Worm (Caenorhabditis elegans) whole organism, L4 larva: ENCODE measurements around the gene cnnm-5.

Experiments
- F26F4.8 ChIP-seq: fragments of 200-800 bp; sonication (Bioruptor generic); conservative IDR thresholded peaks from 2 replicates; pipeline ENCODE4 v1.3.6; 2022; ENCODE audit warnings: missing genetic modification characterization, missing compliant biosample characterization
- Y105C5A.15 ChIP-seq: fragments of 200-800 bp; sonication (Bioruptor generic); IDR thresholded peaks from 2 replicates; pipeline ENCODE4 v1.3.6; 2022; ENCODE audit warnings: missing genetic modification characterization, missing compliant biosample characterization
- Y48G9A.11 ChIP-seq: fragments of 200-800 bp; sonication (Bioruptor generic); IDR thresholded peaks from 2 replicates; pipeline ENCODE4 v1.3.6; 2022; ENCODE audit warnings: missing genetic modification reagents, missing genetic modification characterization, missing compliant biosample characterization
- ZK546.5 ChIP-seq, 2 experiments: sonication (generic microtip); optimal IDR thresholded peaks; 2 replicates each; lab custom pipeline; 2017; ENCODE audit warnings: missing biosample characterization in 2 of 2, missing genetic modification characterization in 2 of 2
- ceh-20 ChIP-seq: fragments of 200-800 bp; sonication (Bioruptor generic); IDR thresholded peaks from 2 replicates; pipeline ENCODE4 v1.3.6; 2022; ENCODE audit warnings: missing genetic modification reagents, missing genetic modification characterization, missing compliant biosample characterization
- ceh-32 ChIP-seq: sonication (generic microtip); optimal IDR thresholded peaks from 2 replicates; lab custom pipeline; 2016; ENCODE audit warnings: mild to moderate bottlenecking, missing genetic modification characterization, missing compliant biosample characterization; ENCODE audit not compliant: poor library complexity
- ceh-44 ChIP-seq: fragments of 200-800 bp; sonication (Bioruptor generic); IDR thresholded peaks from 2 replicates; pipeline ENCODE4 v1.3.6; 2022; ENCODE audit warnings: missing genetic modification reagents, missing genetic modification characterization, missing compliant biosample characterization
- cey-2 ChIP-seq: sonication (generic microtip); optimal IDR thresholded peaks from 3 replicates; lab custom pipeline; 2017; ENCODE audit warnings: missing genetic modification characterization, mild to moderate bottlenecking, missing compliant biosample characterization, antibody characterized with exemption, borderline replicate concordance; ENCODE audit not compliant: insufficient read depth
- ctbp-1 ChIP-seq: fragments of 200-800 bp; sonication (Bioruptor generic); IDR thresholded peaks from 2 replicates; pipeline ENCODE4 v1.3.6; 2022; ENCODE audit warnings: missing genetic modification reagents, missing genetic modification characterization, missing compliant biosample characterization
- daf-12 ChIP-seq: fragments of 150-350 bp; optimal IDR thresholded peaks from 2 replicates; lab custom pipeline; 2014; ENCODE audit warnings: missing biosample characterization, missing genetic modification reagents, missing genetic modification characterization
- dmd-9 ChIP-seq: fragments of 200-800 bp; sonication (Bioruptor generic); IDR thresholded peaks from 2 replicates; pipeline ENCODE4 v1.3.6; 2022; ENCODE audit warnings: missing genetic modification reagents, missing genetic modification characterization, missing compliant biosample characterization
- dpl-1 ChIP-seq: fragments of 150-350 bp; optimal IDR thresholded peaks from 2 replicates; lab custom pipeline; 2014; ENCODE audit warnings: missing biosample characterization, missing genetic modification reagents, missing genetic modification characterization
- duxl-1 ChIP-seq: sonication (generic microtip); optimal IDR thresholded peaks from 2 replicates; lab custom pipeline; 2016; ENCODE audit warnings: mild to moderate bottlenecking, missing genetic modification characterization, moderate library complexity, missing compliant biosample characterization; ENCODE audit not compliant: poor library complexity
- dve-1 ChIP-seq: sonication (generic microtip); optimal IDR thresholded peaks from 2 replicates; lab custom pipeline; 2017; ENCODE audit warnings: antibody characterized with exemption, mild to moderate bottlenecking, missing genetic modification characterization, missing compliant biosample characterization; ENCODE audit not compliant: insufficient read depth
- egl-43 ChIP-seq: fragments of 200-800 bp; sonication (Bioruptor generic); IDR thresholded peaks from 2 replicates; pipeline ENCODE4 v1.3.6; 2022; ENCODE audit warnings: missing genetic modification reagents, missing genetic modification characterization, missing compliant biosample characterization
- hlh-30 ChIP-seq: sonication (generic microtip); optimal IDR thresholded peaks from 2 replicates; lab custom pipeline; 2017; ENCODE audit warnings: antibody characterized with exemption, mild to moderate bottlenecking, missing genetic modification characterization, missing compliant biosample characterization; ENCODE audit not compliant: insufficient read depth
- hmg-1.1 ChIP-seq: fragments of 200-800 bp; sonication (Bioruptor generic); IDR thresholded peaks from 2 replicates; pipeline ENCODE4 v1.3.6; 2022; ENCODE audit warnings: missing genetic modification reagents, missing genetic modification characterization, missing compliant biosample characterization
- jun-1 ChIP-seq: fragments of 150-350 bp; optimal IDR thresholded peaks from 2 replicates; lab custom pipeline; 2014; ENCODE audit warnings: missing biosample characterization, missing genetic modification reagents, missing genetic modification characterization
- lin-13 ChIP-seq: fragments of 150-350 bp; optimal IDR thresholded peaks from 2 replicates; lab custom pipeline; 2014; ENCODE audit warnings: missing biosample characterization, missing genetic modification reagents, missing genetic modification characterization
- lsy-2 ChIP-seq, 2 experiments: fragments of 150-350 bp in 1 of 2; sonication (generic microtip) in 1 of 2; optimal IDR thresholded peaks; 2 replicates each; lab custom pipeline; 2014 to 2017; ENCODE audit warnings: missing biosample characterization in 2 of 2, missing genetic modification characterization in 2 of 2
- madf-9 ChIP-seq: fragments of 200-800 bp; sonication (Bioruptor generic); conservative IDR thresholded peaks from 2 replicates; pipeline ENCODE4 v1.3.6; 2022; ENCODE audit warnings: missing genetic modification reagents, missing genetic modification characterization, missing compliant biosample characterization
- mdl-1 ChIP-seq, 2 experiments: fragments of 150-350 bp in 1 of 2; sonication (generic microtip) in 1 of 2; optimal IDR thresholded peaks; 2 replicates each; lab custom pipeline; 2014 to 2017; ENCODE audit warnings: missing biosample characterization in 2 of 2, missing genetic modification characterization in 2 of 2
- mep-1 ChIP-seq: fragments of 150-350 bp; sonication (generic microtip); optimal IDR thresholded peaks from 3 replicates; lab custom pipeline; 2014; ENCODE audit warnings: missing biosample characterization, missing genetic modification characterization
- mes-2 ChIP-seq: sonication (generic microtip); optimal IDR thresholded peaks from 2 replicates; lab custom pipeline; 2016; ENCODE audit warnings: missing genotype, mild to moderate bottlenecking, missing genetic modification characterization, missing compliant biosample characterization; ENCODE audit not compliant: poor library complexity, severe bottlenecking
- mxl-2 ChIP-seq: fragments of 200-800 bp; sonication (Bioruptor generic); conservative IDR thresholded peaks from 2 replicates; pipeline ENCODE4 v1.3.6; 2022; ENCODE audit warnings: missing genetic modification reagents, missing genetic modification characterization, missing compliant biosample characterization
- mxl-3 ChIP-seq: fragments of 200-800 bp; sonication (Bioruptor generic); optimal IDR thresholded peaks from 2 replicates; lab custom pipeline; 2018; ENCODE audit warnings: mild to moderate bottlenecking, missing genetic modification characterization, missing compliant biosample characterization
- nhr-102 ChIP-seq: sonication (generic microtip); optimal IDR thresholded peaks from 2 replicates; lab custom pipeline; 2016; ENCODE audit warnings: mild to moderate bottlenecking, missing genetic modification characterization, moderate library complexity, missing compliant biosample characterization
- nhr-111 ChIP-seq: fragments of 200-800 bp; sonication (Bioruptor generic); optimal IDR thresholded peaks from 2 replicates; lab custom pipeline; 2018; ENCODE audit warnings: mild to moderate bottlenecking, missing genetic modification characterization, missing compliant biosample characterization
- nhr-28 ChIP-seq: fragments of 150-350 bp; optimal IDR thresholded peaks from 2 replicates; lab custom pipeline; 2014; ENCODE audit warnings: missing biosample characterization, missing genetic modification characterization
- nhr-41 ChIP-seq: fragments of 200-800 bp; sonication (Bioruptor generic); IDR thresholded peaks from 2 replicates; pipeline ENCODE4 v1.3.6; 2022; ENCODE audit warnings: missing genetic modification reagents, missing genetic modification characterization, missing compliant biosample characterization
- nhr-42 ChIP-seq: fragments of 200-800 bp; sonication (Bioruptor generic); IDR thresholded peaks from 2 replicates; pipeline ENCODE4 v1.3.6; 2022; ENCODE audit warnings: missing genetic modification characterization, missing compliant biosample characterization
- nhr-48 ChIP-seq: sonication (generic microtip); optimal IDR thresholded peaks from 2 replicates; lab custom pipeline; 2016; ENCODE audit warnings: mild to moderate bottlenecking, missing genetic modification characterization, missing compliant biosample characterization
- nhr-6 ChIP-seq: fragments of 150-350 bp; optimal IDR thresholded peaks from 2 replicates; lab custom pipeline; 2014; ENCODE audit warnings: missing biosample characterization, missing genetic modification characterization
- nhr-76 ChIP-seq: fragments of 150-350 bp; optimal IDR thresholded peaks from 2 replicates; lab custom pipeline; 2014; ENCODE audit warnings: missing biosample characterization, missing genetic modification characterization
- php-3 ChIP-seq: fragments of 200-800 bp; sonication (Bioruptor generic); IDR thresholded peaks from 2 replicates; pipeline ENCODE4 v1.3.6; 2022; ENCODE audit warnings: missing genetic modification reagents, missing genetic modification characterization, missing compliant biosample characterization
- rbr-2 ChIP-seq: sonication (generic microtip); optimal IDR thresholded peaks from 2 replicates; lab custom pipeline; 2016; ENCODE audit warnings: missing genotype, missing genetic modification characterization, missing compliant biosample characterization
- snpc-4 ChIP-seq: fragments of 150-350 bp; optimal IDR thresholded peaks from 2 replicates; lab custom pipeline; 2014; ENCODE audit warnings: missing biosample characterization, missing genetic modification characterization
- spr-3 ChIP-seq: fragments of 200-800 bp; sonication (Bioruptor generic); optimal IDR thresholded peaks from 2 replicates; lab custom pipeline; 2018; ENCODE audit warnings: mild to moderate bottlenecking, missing genetic modification characterization, missing compliant biosample characterization
- zag-1 ChIP-seq: fragments of 150-350 bp; optimal IDR thresholded peaks from 2 replicates; lab custom pipeline; 2014; ENCODE audit warnings: missing biosample characterization, missing genetic modification characterization

Gene cnnm-5

ce11 chrIII:3820134-3820533 lies 8.9 kb downstream of the cnnm-5 start (continued):
- TF ChIP-seq nhr-48 (tag; lab: Kevin White, UChicago) (peak; percentile 46), dmd-9 (GFP tag; lab: Robert Waterston, UW) (no peak), ctbp-1 (peak; percentile 9; the same call in 1 of the 2 replicates), mes-2 (tag; lab: Kevin White, UChicago) (peak; percentile 64), nhr-28 (tag; lab: Kevin White, UChicago) (peak; percentile 89), egl-43 (GFP tag; lab: Robert Waterston, UW) (peak; percentile 78), mxl-2 (no peak), nhr-111 (GFP tag; lab: Kevin White, UChicago) (no peak), Y48G9A.11 (no peak), lsy-2 (tag; optimal IDR thresholded peaks at IDR 0.05; lab: Kevin White, UChicago) (peak in 1 of 2 experiments; percentile 75), hmg-1.1 (GFP tag; lab: Robert Waterston, UW) (peak; percentile 86), mdl-1 (tag; optimal IDR thresholded peaks at IDR 0.05; lab: Kevin White, UChicago) (peak; percentile 43 to 86), mep-1 (tag; lab: Kevin White, UChicago) (peak; percentile 77), F26F4.8 (GFP tag; lab: Robert Waterston, UW) (no peak), ceh-32 (tag; lab: Kevin White, UChicago) (no peak), spr-3 (GFP tag; lab: Kevin White, UChicago) (no peak), dpl-1 (GFP tag; lab: Kevin White, UChicago) (peak; percentile 46), nhr-76 (no peak), dve-1 (tag; lab: Kevin White, UChicago) (peak; percentile 78), madf-9 (GFP tag; lab: Robert Waterston, UW) (no peak), nhr-6 (tag; lab: Kevin White, UChicago) (peak; percentile 69), php-3 (GFP tag; lab: Robert Waterston, UW) (no peak), nhr-102 (tag; lab: Kevin White, UChicago) (peak; percentile 11), ZK546.5 (tag; optimal IDR thresholded peaks at IDR 0.05; lab: Kevin White, UChicago) (no peak), Y105C5A.15 (no peak), lin-13 (no peak), nhr-41 (peak; percentile 50; the same call in 1 of the 2 replicates), duxl-1 (tag; lab: Kevin White, UChicago) (no peak), mxl-3 (GFP tag; lab: Kevin White, UChicago) (peak; percentile 80), rbr-2 (tag; lab: Kevin White, UChicago) (peak; percentile 50), hlh-30 (tag; lab: Kevin White, UChicago) (peak; percentile 93), snpc-4 (no peak), daf-12 (tag; lab: Kevin White, UChicago) (no peak), jun-1 (tag; lab: Kevin White, UChicago) (no peak), ceh-20 (GFP tag; lab: Robert Waterston, UW) (0 out of 2 replicates have a peak, but pooled peaks have one; percentile 10), zag-1 (no peak), ceh-44 (GFP tag; lab: Robert Waterston, UW) (no peak)

- TF ChIP-seq nhr-42 (GFP tag; lab: Robert Waterston, UW): no peak
- no peak for TF ChIP-seq jun-1 (tag; lab: Kevin White, UChicago)
- no peak for TF ChIP-seq cey-2 (tag; lab: Kevin White, UChicago)
- TF ChIP-seq zag-1: no peak
- TF ChIP-seq, all 104 proteins: peak for 0
These were observed 9.4 kb downstream of the cnnm-5 start, which contains the start of gene dpy-27 for ce11 chrIII:3819579-3819978. dpy-27 (minus strand) TSS chrIII:3819679.
